Worm (Caenorhabditis elegans) whole organism, L1 larva: Measurements from ENCODE around the gene F25H9.2.

Experiments used
- ama-1 ChIP-seq: fragments of 150-350 bp; optimal IDR thresholded peaks from 2 replicates; lab custom pipeline; 2014
- ceh-82 ChIP-seq, 3 experiments: fragments of 150-350 bp in 1 of 3; sonication (generic microtip) in 2 of 3; optimal IDR thresholded peaks; 2 replicates each; lab custom pipeline; 2014 to 2017; ENCODE audit warnings: missing biosample characterization in 3 of 3, missing genetic modification characterization in 3 of 3
- efl-3 ChIP-seq: fragments of 200-800 bp; sonication (Bioruptor generic); optimal IDR thresholded peaks from 2 replicates; lab custom pipeline; 2018; ENCODE audit warnings: mild to moderate bottlenecking, missing genetic modification characterization, missing compliant biosample characterization
- nhr-77 ChIP-seq: fragments of 150-350 bp; optimal IDR thresholded peaks from 2 replicates; lab custom pipeline; 2014; ENCODE audit warnings: missing biosample characterization, missing genetic modification characterization
- vab-15 ChIP-seq: sonication (generic microtip); optimal IDR thresholded peaks from 2 replicates; lab custom pipeline; 2017; ENCODE audit warnings: missing genotype, mild to moderate bottlenecking, missing genetic modification characterization, missing compliant biosample characterization

DNA sequence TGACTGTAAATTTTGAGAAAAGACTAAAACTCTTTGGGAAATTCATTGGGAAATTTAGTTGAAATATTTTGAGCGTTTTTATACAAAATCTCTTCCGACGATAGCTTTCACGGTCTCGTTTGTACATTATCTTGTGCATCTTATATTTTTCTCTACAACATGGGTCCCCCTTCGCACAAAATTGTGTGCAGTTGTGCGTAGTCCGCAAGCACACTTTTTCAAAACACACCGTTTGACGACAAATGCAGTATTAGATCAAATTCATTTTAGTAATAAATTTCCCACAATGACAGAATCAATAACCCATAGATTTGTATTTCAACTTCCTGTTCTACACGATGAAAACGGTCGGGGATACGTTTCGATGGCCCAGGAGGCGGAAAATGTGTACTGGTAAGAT lies at the start of gene F25H9.2:
- TF ChIP-seq ama-1 (lab: Kevin White, UChicago) (no peak), vab-15 (tag; lab: Kevin White, UChicago) (no peak), ceh-82 (tag; optimal IDR thresholded peaks at IDR 0.05; lab: Kevin White, UChicago) (peak in 1 of 3 experiments; percentile 8), nhr-77 (no peak), efl-3 (no peak)
